Worm (Caenorhabditis elegans) whole organism, midembryonic: ENCODE measurements around the gene orc-3.

Experiments
- T22C8.4 ChIP-seq: fragments of 200-800 bp; sonication (Bioruptor generic); IDR thresholded peaks from 2 replicates; pipeline ENCODE4 v1.3.6; 2022; ENCODE audit warnings: missing genetic modification characterization, missing compliant biosample characterization
- cog-1 ChIP-seq: sonication (generic microtip); optimal IDR thresholded peaks from 2 replicates; lab custom pipeline; 2016; ENCODE audit warnings: missing genetic modification characterization, missing compliant biosample characterization
- flt-1 ChIP-seq: fragments of 200-800 bp; sonication (Bioruptor generic); IDR thresholded peaks from 2 replicates; pipeline ENCODE4 v1.3.6; 2022; ENCODE audit warnings: missing genetic modification characterization, missing compliant biosample characterization
- med-1 ChIP-seq: sonication (generic microtip); optimal IDR thresholded peaks from 2 replicates; lab custom pipeline; 2017; ENCODE audit warnings: missing genetic modification characterization, mild to moderate bottlenecking, missing compliant biosample characterization, antibody characterized with exemption, missing genetic modification reagents; ENCODE audit not compliant: insufficient read depth
- ref-1 ChIP-seq: fragments of 200-800 bp; sonication (Bioruptor generic); conservative IDR thresholded peaks from 2 replicates; pipeline ENCODE4 v1.3.6; 2022; ENCODE audit warnings: missing genetic modification reagents, missing genetic modification characterization, missing compliant biosample characterization
- ztf-23 ChIP-seq: fragments of 200-800 bp; sonication (Bioruptor generic); IDR thresholded peaks from 2 replicates; pipeline ENCODE4 v1.3.6; 2022; ENCODE audit warnings: missing genetic modification reagents, missing genetic modification characterization, missing compliant biosample characterization
- ztf-29 ChIP-seq: fragments of 200-800 bp; sonication (Bioruptor generic); IDR thresholded peaks from 2 replicates; pipeline ENCODE4 v1.3.6; 2022; ENCODE audit warnings: missing genetic modification reagents, missing genetic modification characterization, missing compliant biosample characterization

- TF ChIP-seq T22C8.4 (GFP tag; lab: Robert Waterston, UW) (no peak), med-1 (no peak), flt-1 (GFP tag; lab: Robert Waterston, UW) (no peak), ztf-29 (no peak), ref-1 (GFP tag; lab: Robert Waterston, UW) (no peak), cog-1 (tag; lab: Kevin White, UChicago) (no peak), ztf-23 (GFP tag; lab: Robert Waterston, UW) (no peak)
Observed at ce11 chrIII:1179006-1179405, 28.9 kb upstream of the orc-3 start.
